Fruit fly (Drosophila melanogaster): ENCODE measurements around the gene Grip.

Grip gene

dm6 chrX:5965517-5966397 is at the start of gene Grip (continued):
- TF ChIP-seq CG8290 (GFP tag; optimal IDR thresholded peaks at IDR 0.05) (peak; percentile 64), CG8290 (tag; optimal IDR thresholded peaks at IDR 0.05) (peak in 1 of 2 experiments; percentile 30), CG17385 (GFP tag; optimal IDR thresholded peaks at IDR 0.05) (peak; percentile 19), Xbp1 (GFP tag; optimal IDR thresholded peaks at IDR 0.05) (peak; percentile 27), zfh1 (GFP tag; IDR thresholded peaks at IDR 0.05) (peak; percentile 9; the same call in 1 of the 3 replicates), CG17361 (GFP tag; IDR thresholded peaks at IDR 0.05) (peak; percentile 73), emc (GFP tag; optimal IDR thresholded peaks at IDR 0.05) (no peak), Oli (tag; optimal IDR thresholded peaks at IDR 0.05) (peak; percentile 16), Pdp1 (GFP tag; optimal IDR thresholded peaks at IDR 0.05) (peak in 1 of 2 experiments; percentile 84), CG10543 (GFP tag; optimal IDR thresholded peaks at IDR 0.05) (peak; percentile 21), CG15479 (GFP tag; optimal IDR thresholded peaks at IDR 0.05) (peak; percentile 13), Drgx (GFP tag; IDR thresholded peaks at IDR 0.05) (0 out of 2 replicates have a peak, but pooled peaks have one; percentile 6), gsb-n (tag; optimal IDR thresholded peaks at IDR 0.05) (peak; percentile 18), br (optimal IDR thresholded peaks at IDR 0.05) (no peak), CG12942 (GFP tag; optimal IDR thresholded peaks at IDR 0.05) (peak; percentile 30), Ssrp (tag; optimal IDR thresholded peaks at IDR 0.05) (peak; percentile 36), Dip2 (GFP tag; IDR thresholded peaks at IDR 0.05) (no peak), CG13424 (tag; optimal IDR thresholded peaks at IDR 0.05) (peak; percentile 54), tio (GFP tag; optimal IDR thresholded peaks at IDR 0.05) (peak; percentile 5), Dref (GFP tag; IDR thresholded peaks at IDR 0.05) (peak; percentile 50), CG14965 (GFP tag; optimal IDR thresholded peaks at IDR 0.05; ENCODE audit: borderline replicate concordance) (no peak), CG8388 (GFP tag; optimal IDR thresholded peaks at IDR 0.05) (peak; percentile 30), CG6791 (GFP tag; IDR thresholded peaks at IDR 0.05; ENCODE audit: partially characterized antibody) (peak; percentile 42), lab (GFP tag; optimal IDR thresholded peaks at IDR 0.05) (no peak), gcm (GFP tag; optimal IDR thresholded peaks at IDR 0.05) (peak; percentile 7), fd96Cb (tag; optimal IDR thresholded peaks at IDR 0.05) (peak; percentile 27), CG16863 (GFP tag; optimal IDR thresholded peaks at IDR 0.05) (no peak), nerfin-2 (GFP tag; IDR thresholded peaks at IDR 0.05; ENCODE audit: partially characterized antibody) (no peak), CG12219 (GFP tag; optimal IDR thresholded peaks at IDR 0.05) (no peak), Hey (tag; optimal IDR thresholded peaks at IDR 0.05) (no peak), CG18011 (GFP tag; optimal IDR thresholded peaks at IDR 0.05) (no peak), NC2α (GFP tag; optimal IDR thresholded peaks at IDR 0.05) (no peak), hbn (GFP tag; IDR thresholded peaks at IDR 0.05; ENCODE audit: partially characterized antibody) (peak; percentile 61), Mes4 (GFP tag; optimal IDR thresholded peaks at IDR 0.05) (no peak), CG7987 (GFP tag; optimal IDR thresholded peaks at IDR 0.05) (no peak), gce (GFP tag; IDR thresholded peaks at IDR 0.05) (no peak), ranshi (GFP tag; IDR thresholded peaks at IDR 0.05) (no peak), her (GFP tag; optimal IDR thresholded peaks at IDR 0.05) (peak; percentile 93), ro (GFP tag; IDR thresholded peaks at IDR 0.05) (no peak), Chrac-16 (GFP tag; optimal IDR thresholded peaks at IDR 0.05) (peak; percentile 18), amos (GFP tag; IDR thresholded peaks at IDR 0.05; ENCODE audit: partially characterized antibody) (peak; percentile 55), salm (tag; optimal IDR thresholded peaks at IDR 0.05) (no peak), Blimp-1 (GFP tag; optimal IDR thresholded peaks at IDR 0.05) (peak; percentile 40), Max (GFP tag; optimal IDR thresholded peaks at IDR 0.05) (peak; percentile 6), Hand (GFP tag; optimal IDR thresholded peaks at IDR 0.05) (no peak), Antp (GFP tag; optimal IDR thresholded peaks at IDR 0.05) (no peak), cas (GFP tag; IDR thresholded peaks at IDR 0.05) (no peak), CG11247 (GFP tag; IDR thresholded peaks at IDR 0.05) (no peak)
